Fruit fly (Drosophila melanogaster) whole organism, prepupa: ENCODE data around the gene ebd2.

Experiments used
- Blimp-1 ChIP-seq: fragments of 200-800 bp; sonication (Bioruptor generic); optimal IDR thresholded peaks from 3 replicates; lab custom pipeline; 2017; ENCODE audit warnings: missing biosample characterization, missing genetic modification characterization, mild to moderate bottlenecking, moderate library complexity, missing genetic modification reagents
- CG10631 ChIP-seq: fragments of 200-800 bp; sonication (Bioruptor generic); optimal IDR thresholded peaks from 2 replicates; lab custom pipeline; 2016; ENCODE audit warnings: missing biosample characterization, missing genetic modification characterization
- CG11762 ChIP-seq: fragments of 200-800 bp; sonication (Bioruptor generic); optimal IDR thresholded peaks from 3 replicates; lab custom pipeline; 2016; ENCODE audit warnings: missing biosample characterization, missing genetic modification characterization; ENCODE audit not compliant: insufficient read depth
- CG11902 ChIP-seq: fragments of 200-800 bp; sonication (Bioruptor generic); optimal IDR thresholded peaks from 3 replicates; lab custom pipeline; 2016; ENCODE audit warnings: missing biosample characterization, missing genetic modification characterization
- CG1621 ChIP-seq: fragments of 200-800 bp; sonication (Bioruptor generic); optimal IDR thresholded peaks from 3 replicates; lab custom pipeline; 2018; ENCODE audit warnings: missing biosample characterization, mild to moderate bottlenecking, missing genetic modification characterization
- CG16779 ChIP-seq: fragments of 200-800 bp; sonication (Bioruptor generic); optimal IDR thresholded peaks from 3 replicates; lab custom pipeline; 2017; ENCODE audit warnings: missing biosample characterization, mild to moderate bottlenecking, missing genetic modification characterization
- CG31627 ChIP-seq: fragments of 200-800 bp; sonication (Bioruptor generic); optimal IDR thresholded peaks from 3 replicates; lab custom pipeline; 2016; ENCODE audit warnings: missing biosample characterization, missing genetic modification characterization
- CG32006 ChIP-seq: fragments of 200-800 bp; sonication (Bioruptor generic); optimal IDR thresholded peaks from 3 replicates; lab custom pipeline; 2017; ENCODE audit warnings: missing biosample characterization, mild to moderate bottlenecking, missing genetic modification characterization
- CG34406 ChIP-seq: fragments of 200-800 bp; sonication (Bioruptor generic); optimal IDR thresholded peaks from 3 replicates; lab custom pipeline; 2016; ENCODE audit warnings: missing biosample characterization, missing genetic modification characterization
- CG3919 ChIP-seq: fragments of 200-800 bp; sonication (Bioruptor generic); optimal IDR thresholded peaks from 3 replicates; lab custom pipeline; 2016; ENCODE audit warnings: missing biosample characterization, missing genetic modification characterization
- CG6163 ChIP-seq: fragments of 200-800 bp; sonication (Bioruptor generic); IDR thresholded peaks from 3 replicates; pipeline ENCODE4 v1.3.6; 2022; ENCODE audit warnings: missing biosample characterization, missing genetic modification characterization
- CG7368 ChIP-seq: fragments of 200-800 bp; sonication (Bioruptor generic); optimal IDR thresholded peaks from 3 replicates; lab custom pipeline; 2016; ENCODE audit warnings: missing biosample characterization, missing genetic modification characterization
- CG8119 ChIP-seq: fragments of 200-800 bp; sonication (Bioruptor generic); IDR thresholded peaks from 3 replicates; pipeline ENCODE4 v1.3.6; 2022; ENCODE audit warnings: missing biosample characterization, missing genetic modification characterization
- Eip78C ChIP-seq: fragments of 200-800 bp; sonication (Bioruptor generic); peaks from one replicate; lab custom pipeline; 2016; ENCODE audit warnings: missing biosample characterization, missing genetic modification characterization
- Ets21C ChIP-seq: fragments of 200-800 bp; sonication (Bioruptor generic); optimal IDR thresholded peaks from 3 replicates; lab custom pipeline; 2016; ENCODE audit warnings: missing biosample characterization, missing genetic modification characterization
- Ets96B ChIP-seq: fragments of 200-800 bp; optimal IDR thresholded peaks from 2 replicates; lab custom pipeline; 2019; ENCODE audit warnings: missing biosample characterization, mild to moderate bottlenecking, missing genetic modification characterization, moderate library complexity
- Gug ChIP-seq: fragments of 200-800 bp; sonication (Bioruptor generic); IDR thresholded peaks from 2 replicates; pipeline ENCODE4 v1.3.6; 2022; ENCODE audit warnings: missing biosample characterization, missing genetic modification characterization
- Hr38 ChIP-seq: sonication (Bioruptor generic); optimal IDR thresholded peaks from 2 replicates; lab custom pipeline; 2016; ENCODE audit warnings: missing biosample characterization, missing genetic modification characterization
- Met ChIP-seq: fragments of 200-800 bp; sonication (Bioruptor generic); optimal IDR thresholded peaks from 3 replicates; lab custom pipeline; 2016; ENCODE audit warnings: missing biosample characterization, missing genetic modification characterization
- OdsH ChIP-seq: fragments of 200-800 bp; sonication (Bioruptor generic); optimal IDR thresholded peaks from 3 replicates; lab custom pipeline; 2016; ENCODE audit warnings: missing biosample characterization, missing genetic modification characterization
- Smox ChIP-seq: fragments of 200-800 bp; sonication (Bioruptor generic); optimal IDR thresholded peaks from 3 replicates; lab custom pipeline; 2016; ENCODE audit warnings: missing biosample characterization, missing genetic modification characterization
- Sox102F ChIP-seq: fragments of 200-800 bp; sonication (Bioruptor generic); optimal IDR thresholded peaks from 2 replicates; lab custom pipeline; 2016; ENCODE audit warnings: missing biosample characterization, mild to moderate bottlenecking, missing genetic modification characterization
- Sox15 ChIP-seq: fragments of 200-800 bp; sonication (Bioruptor generic); optimal IDR thresholded peaks from 3 replicates; lab custom pipeline; 2016; ENCODE audit warnings: missing biosample characterization, missing genetic modification characterization
- achi ChIP-seq: fragments of 200-800 bp; sonication (Bioruptor generic); optimal IDR thresholded peaks from 3 replicates; lab custom pipeline; 2016; ENCODE audit warnings: missing biosample characterization, missing genetic modification characterization
- cyc ChIP-seq: fragments of 200-800 bp; sonication (Bioruptor generic); optimal IDR thresholded peaks from 3 replicates; lab custom pipeline; 2016; ENCODE audit warnings: missing biosample characterization, missing genetic modification characterization
- eg ChIP-seq: fragments of 200-800 bp; sonication (Bioruptor generic); IDR thresholded peaks from 3 replicates; pipeline ENCODE4 v1.3.6; 2022; ENCODE audit warnings: missing biosample characterization, missing genetic modification characterization
- esn ChIP-seq: fragments of 200-800 bp; sonication (Bioruptor generic); optimal IDR thresholded peaks from 2 replicates; lab custom pipeline; 2016; ENCODE audit warnings: missing biosample characterization, mild to moderate bottlenecking, missing genetic modification characterization, moderate library complexity
- fd85E ChIP-seq: fragments of 200-800 bp; sonication (Bioruptor generic); optimal IDR thresholded peaks from 3 replicates; lab custom pipeline; 2016; ENCODE audit warnings: missing biosample characterization, missing genetic modification characterization
- fkh ChIP-seq: fragments of 200-800 bp; sonication (Bioruptor generic); optimal IDR thresholded peaks from 3 replicates; lab custom pipeline; 2017; ENCODE audit warnings: missing biosample characterization, mild to moderate bottlenecking, missing genetic modification characterization, moderate library complexity
- lz ChIP-seq: fragments of 200-800 bp; sonication (Bioruptor generic); optimal IDR thresholded peaks from 3 replicates; lab custom pipeline; 2016; ENCODE audit warnings: missing biosample characterization, missing genetic modification characterization
- net ChIP-seq: fragments of 200-800 bp; sonication (Bioruptor generic); optimal IDR thresholded peaks from 3 replicates; lab custom pipeline; 2016; ENCODE audit warnings: missing biosample characterization, missing genetic modification characterization
- pdm3 ChIP-seq: fragments of 200-800 bp; sonication (Bioruptor generic); optimal IDR thresholded peaks from 3 replicates; lab custom pipeline; 2016; ENCODE audit warnings: missing biosample characterization, missing genetic modification characterization
- salr ChIP-seq, 2 experiments: fragments of 200-800 bp; sonication (Bioruptor generic); optimal IDR thresholded peaks; 3 replicates each; lab custom pipeline; 2016 to 2018; ENCODE audit warnings: missing biosample characterization in 2 of 2, missing genetic modification characterization in 2 of 2, mild to moderate bottlenecking in 1 of 2
- spab ChIP-seq: fragments of 200-800 bp; sonication (Bioruptor generic); optimal IDR thresholded peaks from 2 replicates; lab custom pipeline; 2017; ENCODE audit warnings: missing biosample characterization, mild to moderate bottlenecking, missing genetic modification characterization, missing genetic modification reagents
- ss ChIP-seq, 2 experiments: fragments of 200-800 bp; sonication (Bioruptor generic); optimal IDR thresholded peaks; 2 replicates in 1 of 2; 3 replicates in 1 of 2; lab custom pipeline; 2017 to 2018; ENCODE audit warnings: mild to moderate bottlenecking in 2 of 2, missing biosample characterization in 2 of 2, missing genetic modification characterization in 2 of 2, moderate library complexity in 1 of 2
- svp ChIP-seq: fragments of 200-800 bp; sonication (Bioruptor generic); peaks from one replicate; lab custom pipeline; 2016; ENCODE audit warnings: missing biosample characterization, missing genetic modification characterization
- vri ChIP-seq: fragments of 200-800 bp; sonication (Bioruptor generic); optimal IDR thresholded peaks from 3 replicates; lab custom pipeline; 2016; ENCODE audit warnings: missing biosample characterization, mild to moderate bottlenecking, missing genetic modification characterization

ebd2 gene

dm6 chr3L:21382158-21382610 lies 33.1 kb upstream of the ebd2 start, which contains the start of gene rgn (continued):
- peak; percentile 56 for TF ChIP-seq vri
- peak; percentile 80 for TF ChIP-seq lz (GFP tag; lab: Kevin White, UChicago)
- peak; percentile 92 for TF ChIP-seq CG10631 (GFP tag; lab: Kevin White, UChicago)
- TF ChIP-seq Sox102F (GFP tag; lab: Kevin White, UChicago), result peak; percentile 78
- TF ChIP-seq CG11762 (GFP tag; lab: Kevin White, UChicago), result peak; percentile 86
- peak; percentile 76 for TF ChIP-seq CG1621 (tag; lab: Kevin White, UChicago)
- TF ChIP-seq eg (GFP tag; lab: Robert Waterston, UW), result peak; percentile 88
- TF ChIP-seq fd85E (GFP tag; lab: Kevin White, UChicago), result peak; percentile 61
- TF ChIP-seq cyc (GFP tag; lab: Kevin White, UChicago), result peak; percentile 78
- TF ChIP-seq CG32006 (GFP tag; lab: Kevin White, UChicago), result peak; percentile 97
- peak; percentile 76 to 85 for TF ChIP-seq ss (GFP tag; optimal IDR thresholded peaks at IDR 0.05; lab: Kevin White, UChicago)
- peak; percentile 90 for TF ChIP-seq CG3919 (GFP tag; lab: Kevin White, UChicago)
- TF ChIP-seq Eip78C (GFP tag; lab: Kevin White, UChicago), result peak; percentile 93
- TF ChIP-seq svp, result peak; percentile 87
- TF ChIP-seq achi (GFP tag; lab: Kevin White, UChicago), result peak; percentile 91
- TF ChIP-seq OdsH (GFP tag; lab: Kevin White, UChicago), result peak; percentile 91
- peak; percentile 81 for TF ChIP-seq CG16779 (tag; lab: Kevin White, UChicago)
- no peak for TF ChIP-seq Hr38
- TF ChIP-seq Gug (GFP tag; lab: Robert Waterston, UW), result peak; percentile 84
- TF ChIP-seq Sox15 (GFP tag; lab: Kevin White, UChicago), result peak; percentile 80
- peak; percentile 70 for TF ChIP-seq CG11902 (GFP tag; lab: Kevin White, UChicago)
- peak; percentile 8 for TF ChIP-seq fkh (GFP tag; lab: Kevin White, UChicago)
- peak; percentile 93 for TF ChIP-seq CG8119

- TF ChIP-seq CG31627 (GFP tag; lab: Kevin White, UChicago), result no peak
- TF ChIP-seq CG11902 (GFP tag; lab: Kevin White, UChicago), result no peak
- TF ChIP-seq cyc (GFP tag; lab: Kevin White, UChicago), result no peak
- no peak for TF ChIP-seq esn (GFP tag; lab: Kevin White, UChicago)
- TF ChIP-seq, all 60 proteins: peak for 0
These were observed 32.7 kb upstream of the ebd2 start for dm6 chr3L:21381746-21382145.

DNA sequence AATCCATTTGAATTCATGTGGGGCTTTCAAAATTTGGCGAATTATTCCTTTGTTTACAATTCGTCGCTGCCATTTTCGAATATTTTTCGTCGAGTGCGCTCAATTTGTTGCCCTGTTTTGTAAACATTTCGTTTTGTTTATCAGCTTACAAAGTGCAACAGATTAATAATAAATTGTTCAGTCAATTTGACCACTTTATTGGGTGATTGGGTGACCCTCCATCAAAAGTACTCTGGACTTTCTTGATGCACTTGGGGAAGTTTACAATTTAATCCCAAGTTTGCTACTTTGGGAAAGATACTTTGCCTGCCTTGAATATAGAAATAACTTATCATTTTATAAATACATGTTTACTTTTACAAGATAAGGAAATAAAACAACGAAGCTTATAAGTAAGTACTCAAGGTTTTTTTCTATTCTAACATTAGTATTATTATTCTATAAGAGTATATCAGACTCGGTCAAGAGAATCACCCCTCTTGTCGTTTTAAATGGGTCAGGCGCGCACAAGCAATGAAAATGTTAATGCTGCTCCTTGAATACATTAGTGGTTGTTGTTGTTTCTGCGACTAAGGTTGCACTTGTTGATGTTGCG lies 31.6 kb upstream of the ebd2 start:
- TF ChIP-seq CG11762 (GFP tag; lab: Kevin White, UChicago) (no peak), CG6163 (GFP tag; lab: Robert Waterston, UW) (no peak), net (GFP tag; lab: Kevin White, UChicago) (no peak), Eip78C (GFP tag; lab: Kevin White, UChicago) (peak; percentile 65), CG8119 (no peak), spab (GFP tag; lab: Kevin White, UChicago) (no peak), Ets21C (GFP tag; lab: Kevin White, UChicago) (no peak), Smox (GFP tag; lab: Kevin White, UChicago) (no peak), Blimp-1 (GFP tag; lab: Kevin White, UChicago) (no peak), svp (peak; percentile 97), esn (GFP tag; lab: Kevin White, UChicago) (no peak), CG34406 (no peak), CG7368 (no peak), CG31627 (GFP tag; lab: Kevin White, UChicago) (no peak)

DNA sequence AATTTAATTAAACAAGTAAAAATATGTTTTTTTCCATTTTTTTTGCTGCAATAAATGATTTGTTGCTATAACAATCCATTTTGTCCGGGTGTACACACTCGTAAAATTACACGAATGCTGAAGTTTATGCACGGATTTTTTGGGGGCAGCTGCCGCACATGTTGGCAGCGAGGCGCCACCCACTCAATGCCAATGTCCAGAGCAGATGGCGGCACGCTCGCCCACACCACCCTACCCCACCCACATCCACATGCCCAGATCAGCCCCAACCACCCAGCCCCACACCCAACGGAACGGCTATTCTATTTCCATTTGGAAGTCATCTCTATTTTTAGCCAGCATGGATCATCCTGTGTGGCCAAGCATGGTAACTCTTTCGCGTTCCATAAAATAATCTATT lies 31.0 kb upstream of the ebd2 start:
- no peak for TF ChIP-seq pdm3 (GFP tag; lab: Kevin White, UChicago)
- no peak for TF ChIP-seq Met (GFP tag; lab: Kevin White, UChicago)
- no peak for TF ChIP-seq CG16779 (tag; lab: Kevin White, UChicago)
- no peak for TF ChIP-seq CG10631 (GFP tag; lab: Kevin White, UChicago)
- no peak for TF ChIP-seq CG11762 (GFP tag; lab: Kevin White, UChicago)
- TF ChIP-seq Ets96B (tag; lab: Kevin White, UChicago), result no peak
- no peak for TF ChIP-seq salr (GFP tag; optimal IDR thresholded peaks at IDR 0.05; lab: Kevin White, UChicago)
- TF ChIP-seq cyc (GFP tag; lab: Kevin White, UChicago), result no peak
- no peak for TF ChIP-seq OdsH (GFP tag; lab: Kevin White, UChicago)
- no peak for TF ChIP-seq vri
- TF ChIP-seq, all 60 proteins: peak for 0
